Worm (Caenorhabditis elegans) whole organism, L4/young adult: Measurements from ENCODE around the gene F17E9.18.

Source experiments
- W03F9.2 ChIP-seq: fragments of 150-350 bp; optimal IDR thresholded peaks from 2 replicates; lab custom pipeline; 2014; ENCODE audit warnings: missing biosample characterization, missing genetic modification characterization
- dao-5 ChIP-seq: sonication (generic microtip); optimal IDR thresholded peaks from 2 replicates; lab custom pipeline; 2016; ENCODE audit warnings: missing genotype, missing genetic modification characterization, moderate library complexity, missing compliant biosample characterization
- him-1 ChIP-seq: sonication (generic microtip); optimal IDR thresholded peaks from 2 replicates; lab custom pipeline; 2016; ENCODE audit warnings: missing genotype, missing genetic modification reagents, missing genetic modification characterization, missing compliant biosample characterization

ce11 chrIV:8355592-8355991, 8.6 kb upstream of the F17E9.18 start, which contains the start of the genes F17E9.2 and col-116:
- TF ChIP-seq dao-5 (tag; lab: Kevin White, UChicago) (no peak), him-1 (tag; lab: Kevin White, UChicago) (no peak), W03F9.2 (tag; lab: Kevin White, UChicago) (no peak)
